Worm (Caenorhabditis elegans): ENCODE results near the gene T28A11.20.

- no peak for TF ChIP-seq flt-1 (GFP tag; IDR thresholded peaks at IDR 0.05)
- no peak for TF ChIP-seq scrt-1 (GFP tag; IDR thresholded peaks at IDR 0.05)
- TF ChIP-seq ama-1 (optimal IDR thresholded peaks at IDR 0.05) = no peak
These were observed 42.5 kb downstream of the T28A11.20 start, which contains the start of gene K08D9.10 for ce11 chrV:3230597-3230996.

Measured in whole organism, early embryonic.